Fruit fly (Drosophila melanogaster): Measurements from ENCODE around the gene CG34450.

DNA sequence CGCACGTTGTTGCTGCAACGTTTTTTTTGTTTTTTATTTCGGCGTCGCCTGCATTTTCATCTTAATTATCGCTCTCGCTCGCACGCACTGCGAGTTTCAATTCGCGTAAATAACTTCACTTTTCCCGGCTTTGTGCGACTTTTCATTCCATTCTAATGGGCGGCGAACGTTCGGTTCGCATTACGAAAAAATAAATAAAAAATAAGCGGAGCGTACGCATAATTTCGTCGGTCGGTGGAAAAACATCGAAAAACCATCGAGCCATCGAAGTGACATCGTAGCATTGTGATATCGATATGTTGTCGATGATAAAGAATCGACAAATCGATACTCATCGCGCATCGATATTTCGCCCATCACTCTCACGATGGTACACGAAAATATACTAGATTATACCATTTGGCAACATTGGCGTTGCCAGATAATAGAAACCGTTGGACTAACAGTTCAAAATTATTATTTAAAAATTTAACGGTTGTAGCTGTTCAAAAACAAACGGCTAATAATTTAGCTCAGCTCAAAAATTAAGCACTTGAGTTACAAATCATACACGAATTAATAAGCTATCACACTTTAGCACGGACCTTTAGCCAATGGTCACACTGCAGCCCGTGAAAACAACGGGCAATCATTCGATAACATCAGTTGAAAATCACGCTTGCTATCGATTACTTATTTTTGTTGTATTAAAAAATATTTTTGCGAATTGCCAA lies 25.9 kb upstream of the CG34450 start, which contains the start of the genes Zdhhc8 and BCL7-like:
- TF ChIP-seq fd85E (GFP tag; optimal IDR thresholded peaks at IDR 0.05) (no peak), CG15336 (GFP tag; IDR thresholded peaks at IDR 0.05) (peak; percentile 43), Ets96B (tag; optimal IDR thresholded peaks at IDR 0.05) (peak; percentile 21), Sox14 (GFP tag; optimal IDR thresholded peaks at IDR 0.05) (peak; percentile 2), CG6792 (GFP tag; optimal IDR thresholded peaks at IDR 0.05) (no peak), CG8119 (GFP tag; IDR thresholded peaks at IDR 0.05) (no peak; the same call in 2 of the 3 replicates), Hr39 (GFP tag; optimal IDR thresholded peaks at IDR 0.05) (peak; percentile 51), CG8632 (GFP tag; optimal IDR thresholded peaks at IDR 0.05) (no peak)

All from whole organism, prepupa.